Worm (Caenorhabditis elegans) whole organism, L2 larva: ENCODE data around the gene igeg-1.

Source experiments
- F13H6.1 ChIP-seq: sonication (generic microtip); optimal IDR thresholded peaks from 2 replicates; lab custom pipeline; 2016; ENCODE audit warnings: missing genetic modification characterization, missing compliant biosample characterization
- alr-1 ChIP-seq: fragments of 150-350 bp; optimal IDR thresholded peaks from 2 replicates; lab custom pipeline; 2014; ENCODE audit warnings: missing biosample characterization, missing genetic modification characterization
- aly-2 ChIP-seq: fragments of 150-350 bp; optimal IDR thresholded peaks from 2 replicates; lab custom pipeline; 2014; ENCODE audit warnings: missing biosample characterization, missing genetic modification characterization
- blmp-1 ChIP-seq: sonication (generic microtip); optimal IDR thresholded peaks from 2 replicates; lab custom pipeline; 2017; ENCODE audit warnings: missing genetic modification characterization, mild to moderate bottlenecking, missing compliant biosample characterization, antibody characterized with exemption, moderate library complexity; ENCODE audit not compliant: insufficient read depth
- ceh-16 ChIP-seq: fragments of 150-350 bp; optimal IDR thresholded peaks from 2 replicates; lab custom pipeline; 2014; ENCODE audit warnings: missing biosample characterization, missing genetic modification characterization
- ceh-82 ChIP-seq: fragments of 150-350 bp; optimal IDR thresholded peaks from 2 replicates; lab custom pipeline; 2014; ENCODE audit warnings: missing biosample characterization, missing genetic modification characterization
- crh-2 ChIP-seq: sonication (generic microtip); optimal IDR thresholded peaks from 2 replicates; lab custom pipeline; 2017; ENCODE audit warnings: missing biosample characterization, missing genetic modification characterization
- dmd-4 ChIP-seq: sonication (generic microtip); optimal IDR thresholded peaks from 2 replicates; lab custom pipeline; 2017; ENCODE audit warnings: missing biosample characterization, missing genetic modification characterization
- elt-1 ChIP-seq: fragments of 150-350 bp; optimal IDR thresholded peaks from 2 replicates; lab custom pipeline; 2014; ENCODE audit warnings: missing biosample characterization, missing genetic modification characterization
- elt-3 ChIP-seq: sonication (generic microtip); optimal IDR thresholded peaks from 2 replicates; lab custom pipeline; 2017; ENCODE audit warnings: missing biosample characterization, missing genetic modification characterization
- fos-1 ChIP-seq: fragments of 150-350 bp; optimal IDR thresholded peaks from 2 replicates; lab custom pipeline; 2014; ENCODE audit warnings: missing biosample characterization, missing genetic modification characterization
- gmeb-1 ChIP-seq: fragments of 150-350 bp; optimal IDR thresholded peaks from 2 replicates; lab custom pipeline; 2014; ENCODE audit warnings: missing biosample characterization, missing genetic modification characterization
- lin-11 ChIP-seq: fragments of 150-350 bp; sonication (generic microtip); optimal IDR thresholded peaks from 2 replicates; lab custom pipeline; 2014; ENCODE audit warnings: missing biosample characterization, missing genetic modification characterization, inconsistent platforms, mixed read lengths
- lin-13 ChIP-seq: fragments of 150-350 bp; optimal IDR thresholded peaks from 2 replicates; lab custom pipeline; 2014; ENCODE audit warnings: missing biosample characterization, missing genetic modification reagents, missing genetic modification characterization
- lsy-2 ChIP-seq, 2 experiments: fragments of 150-350 bp in 1 of 2; sonication (generic microtip) in 1 of 2; optimal IDR thresholded peaks; 2 replicates each; lab custom pipeline; 2014 to 2017; ENCODE audit warnings: missing biosample characterization in 2 of 2, missing genetic modification characterization in 2 of 2
- nhr-12 ChIP-seq: fragments of 150-350 bp; optimal IDR thresholded peaks from 2 replicates; lab custom pipeline; 2014; ENCODE audit warnings: missing biosample characterization, missing genetic modification characterization
- nhr-21 ChIP-seq: fragments of 150-350 bp; optimal IDR thresholded peaks from 2 replicates; lab custom pipeline; 2014; ENCODE audit warnings: missing biosample characterization, missing genetic modification characterization
- nhr-23 ChIP-seq: fragments of 150-350 bp; optimal IDR thresholded peaks from 2 replicates; lab custom pipeline; 2014; ENCODE audit warnings: missing biosample characterization, missing genetic modification reagents, missing genetic modification characterization
- nhr-237 ChIP-seq: fragments of 150-350 bp; optimal IDR thresholded peaks from 2 replicates; lab custom pipeline; 2014; ENCODE audit warnings: missing biosample characterization, missing genetic modification characterization
- nhr-25 ChIP-seq: fragments of 150-350 bp; sonication (generic microtip); optimal IDR thresholded peaks from 3 replicates; lab custom pipeline; 2014; ENCODE audit warnings: missing biosample characterization, missing genetic modification characterization
- nhr-6 ChIP-seq: fragments of 150-350 bp; optimal IDR thresholded peaks from 2 replicates; lab custom pipeline; 2014; ENCODE audit warnings: missing biosample characterization, missing genetic modification characterization
- sem-4 ChIP-seq: fragments of 150-350 bp; optimal IDR thresholded peaks from 2 replicates; lab custom pipeline; 2014; ENCODE audit warnings: missing biosample characterization, missing genetic modification reagents, missing genetic modification characterization
- sma-3 ChIP-seq: sonication (generic microtip); optimal IDR thresholded peaks from 2 replicates; lab custom pipeline; 2016; ENCODE audit warnings: missing genetic modification reagents, missing genetic modification characterization, missing compliant biosample characterization
- unc-39 ChIP-seq: fragments of 150-350 bp; optimal IDR thresholded peaks from 2 replicates; lab custom pipeline; 2014; ENCODE audit warnings: missing biosample characterization, missing genetic modification characterization
- unc-55 ChIP-seq: fragments of 150-350 bp; sonication (generic microtip); optimal IDR thresholded peaks from 3 replicates; lab custom pipeline; 2014; ENCODE audit warnings: missing biosample characterization, missing genetic modification reagents, missing genetic modification characterization
- ztf-1 ChIP-seq: fragments of 200-800 bp; sonication (Bioruptor generic); conservative IDR thresholded peaks from 2 replicates; pipeline ENCODE4 v1.3.6; 2022; ENCODE audit warnings: missing genetic modification characterization, missing compliant biosample characterization
- ztf-11 ChIP-seq: sonication (generic microtip); optimal IDR thresholded peaks from 2 replicates; lab custom pipeline; 2017; ENCODE audit warnings: missing biosample characterization, missing genetic modification characterization
- ztf-4 ChIP-seq: fragments of 150-350 bp; optimal IDR thresholded peaks from 2 replicates; lab custom pipeline; 2014; ENCODE audit warnings: missing biosample characterization, missing genetic modification characterization

Gene igeg-1

DNA sequence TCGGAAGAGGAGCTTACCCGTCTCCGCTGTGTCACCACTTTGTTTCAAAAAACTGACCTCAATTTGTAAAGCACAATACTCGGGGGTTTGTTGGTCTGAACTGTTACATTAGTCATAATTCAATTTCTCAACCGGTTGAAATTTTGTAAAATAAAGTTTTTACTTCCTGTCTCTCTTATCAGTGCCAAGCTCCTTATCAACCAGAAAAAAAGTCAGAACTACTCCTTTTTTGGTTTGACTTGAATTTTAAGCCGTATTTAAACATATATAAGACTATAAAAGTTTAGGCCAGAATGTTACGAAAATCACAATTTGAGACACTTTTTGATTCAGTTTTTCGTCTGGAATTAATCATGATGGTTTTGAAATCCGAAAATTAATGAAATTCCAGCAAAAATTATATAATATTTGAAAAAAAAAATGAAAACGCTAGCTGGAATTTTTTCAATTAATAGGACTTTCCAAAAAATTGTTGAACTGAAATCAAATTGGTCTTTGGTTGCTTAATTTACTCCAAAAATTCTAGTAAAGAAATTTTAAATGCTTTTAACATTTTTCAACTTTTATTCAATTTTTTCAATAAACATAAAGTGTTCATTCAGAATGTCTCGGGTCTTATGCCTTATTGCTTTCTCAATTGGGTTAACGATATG is 37.0 kb downstream of the igeg-1 start, which contains the start of gene F19C7.2:
Gene F19C7.2, plus strand, starts transcription at position 603 of the 653 bp plus-strand sequence.
- peak; percentile 27 for TF ChIP-seq fos-1 (tag; lab: Kevin White, UChicago)
- TF ChIP-seq elt-3: no peak

DNA sequence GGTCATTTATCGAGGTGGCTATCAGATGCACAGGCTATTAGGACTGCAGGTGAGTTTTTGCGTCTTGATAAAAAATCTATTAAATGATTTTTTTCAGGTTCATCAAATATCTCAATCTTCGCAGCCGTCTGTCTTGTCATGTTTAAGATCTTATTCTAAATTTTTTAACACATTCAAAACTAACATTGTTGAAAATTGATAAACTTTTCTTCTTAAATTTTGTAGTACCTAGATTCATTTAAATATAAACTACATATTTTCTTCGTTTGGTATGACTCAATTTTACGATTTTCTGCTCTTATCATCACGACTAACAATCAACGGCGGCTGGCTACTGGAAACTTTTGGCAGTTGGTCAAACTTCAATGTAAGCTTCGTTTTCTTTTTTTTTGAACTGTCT is 40.1 kb downstream of the igeg-1 start, which contains the start of gene F19C7.4:
Gene F19C7.4, plus strand, starts transcription at position 301 of the 400 bp plus-strand sequence.
- TF ChIP-seq ztf-1 (GFP tag; lab: Robert Waterston, UW) (no peak), elt-3 (no peak), lsy-2 (tag; optimal IDR thresholded peaks at IDR 0.05; lab: Kevin White, UChicago) (no peak), fos-1 (tag; lab: Kevin White, UChicago) (peak; percentile 26), blmp-1 (tag; lab: Kevin White, UChicago) (no peak)
- TF ChIP-seq, all 48 proteins: peak for 1

DNA sequence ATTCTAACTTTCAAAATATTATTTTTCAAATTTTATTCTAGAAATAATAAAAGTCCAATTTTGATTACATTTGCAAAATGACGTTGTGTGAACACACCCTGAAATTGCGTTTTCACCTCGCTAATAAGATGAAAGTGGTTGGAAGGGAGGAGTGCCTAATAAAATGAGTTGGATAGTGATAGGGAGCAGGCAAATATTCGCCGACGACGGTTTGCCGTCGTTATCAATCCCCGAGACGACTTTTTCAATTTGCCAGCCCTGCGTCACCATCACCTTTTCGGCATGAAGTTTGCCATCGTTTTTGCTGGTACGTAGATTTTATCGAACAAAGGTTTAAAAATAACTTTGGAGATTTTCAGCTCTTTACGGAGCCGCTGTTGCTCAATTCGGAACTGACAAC is 43.2 kb downstream of the igeg-1 start, which contains the start of gene nspg-10:
Gene nspg-10, plus strand, starts transcription at position 179 of the 400 bp plus-strand sequence.
- TF ChIP-seq ztf-4 (no peak), crh-2 (tag; lab: Kevin White, UChicago) (peak; percentile 37), fos-1 (tag; lab: Kevin White, UChicago) (peak; percentile 85)

DNA sequence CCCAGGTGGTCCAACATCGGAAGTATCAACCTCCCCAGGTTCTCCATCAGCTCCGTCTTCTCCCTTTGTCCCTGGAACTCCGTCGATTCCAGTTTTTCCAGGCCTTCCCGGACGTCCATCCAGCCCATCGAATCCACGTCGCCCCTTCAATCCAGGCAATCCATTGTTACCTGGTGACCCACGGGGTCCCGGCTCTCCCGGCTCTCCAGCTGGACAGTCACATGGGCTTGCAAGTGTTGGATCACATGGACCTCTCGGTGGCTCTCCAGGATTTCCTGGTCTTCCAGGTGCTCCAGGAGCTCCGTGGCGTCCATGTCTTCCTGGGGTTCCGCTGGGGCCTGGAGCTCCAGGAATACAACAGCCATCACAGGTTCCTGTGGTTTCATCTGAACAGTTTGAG is 46.2 kb downstream of the igeg-1 start:
- no peak for TF ChIP-seq ceh-16 (tag; lab: Kevin White, UChicago)

DNA sequence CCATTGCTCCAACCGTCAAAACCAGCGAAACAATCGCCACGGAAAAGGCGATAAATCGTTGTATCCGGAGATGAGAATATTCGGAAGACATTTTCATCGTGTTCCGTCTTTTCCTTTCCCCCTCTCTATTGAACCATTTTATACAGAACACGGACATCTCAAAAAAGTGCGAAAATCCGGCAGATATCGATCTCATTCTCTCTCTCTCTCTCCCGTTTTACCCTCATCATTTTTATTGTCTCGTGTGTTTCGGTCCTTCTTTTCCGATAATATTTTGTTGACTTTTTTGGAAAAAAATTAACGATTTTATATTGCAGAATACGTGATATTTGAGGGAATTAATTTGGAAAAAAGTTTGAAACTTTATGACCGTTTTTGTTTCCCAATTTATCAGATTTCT is 47.1 kb downstream of the igeg-1 start, which contains the start of gene col-110:
Gene col-110, minus strand, starts transcription at position 101 of the 400 bp plus-strand sequence.
- TF ChIP-seq nhr-25 (tag; lab: Kevin White, UChicago) (no peak), nhr-237 (tag; lab: Kevin White, UChicago) (no peak), gmeb-1 (tag; lab: Kevin White, UChicago) (no peak), nhr-12 (no peak), lin-11 (tag; lab: Kevin White, UChicago) (no peak)

DNA sequence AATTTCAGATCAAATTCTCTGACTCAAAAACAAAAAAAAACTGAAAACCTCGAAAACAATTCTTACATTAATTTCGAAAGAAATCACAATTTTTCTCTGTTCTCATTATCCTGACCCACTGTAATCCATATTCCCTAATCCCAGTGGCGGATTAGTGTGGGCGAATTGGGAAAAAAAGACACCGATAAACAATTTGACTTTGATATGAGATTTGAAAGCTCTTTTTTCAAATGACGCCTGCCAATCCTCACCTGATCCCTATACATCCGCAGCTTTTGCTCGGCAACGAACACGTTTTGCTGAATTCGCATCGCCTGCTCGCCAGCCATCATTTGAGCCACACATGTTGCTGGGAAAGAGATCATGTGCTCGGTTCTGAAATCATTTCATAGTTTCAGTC is 49.3 kb downstream of the igeg-1 start:
- TF ChIP-seq ztf-11 (tag; lab: Kevin White, UChicago): no peak
- TF ChIP-seq blmp-1 (tag; lab: Kevin White, UChicago): no peak
- no peak for TF ChIP-seq unc-55 (GFP tag; lab: Kevin White, UChicago)
- no peak for TF ChIP-seq sma-3
- TF ChIP-seq nhr-21 (tag; lab: Kevin White, UChicago): no peak
- TF ChIP-seq nhr-6: no peak
- TF ChIP-seq ztf-4: no peak
- TF ChIP-seq elt-1 (tag; lab: Kevin White, UChicago): no peak
- TF ChIP-seq nhr-237 (tag; lab: Kevin White, UChicago): no peak
- no peak for TF ChIP-seq nhr-23 (tag; lab: Kevin White, UChicago)
- TF ChIP-seq fos-1 (tag; lab: Kevin White, UChicago): no peak
- TF ChIP-seq unc-39 (tag; lab: Kevin White, UChicago): no peak
- no peak for TF ChIP-seq sem-4 (tag; lab: Kevin White, UChicago)
- TF ChIP-seq ztf-1 (GFP tag; lab: Robert Waterston, UW): no peak
- no peak for TF ChIP-seq lin-13 (GFP tag; lab: Kevin White, UChicago)
- TF ChIP-seq ceh-82 (tag; lab: Kevin White, UChicago): no peak

DNA sequence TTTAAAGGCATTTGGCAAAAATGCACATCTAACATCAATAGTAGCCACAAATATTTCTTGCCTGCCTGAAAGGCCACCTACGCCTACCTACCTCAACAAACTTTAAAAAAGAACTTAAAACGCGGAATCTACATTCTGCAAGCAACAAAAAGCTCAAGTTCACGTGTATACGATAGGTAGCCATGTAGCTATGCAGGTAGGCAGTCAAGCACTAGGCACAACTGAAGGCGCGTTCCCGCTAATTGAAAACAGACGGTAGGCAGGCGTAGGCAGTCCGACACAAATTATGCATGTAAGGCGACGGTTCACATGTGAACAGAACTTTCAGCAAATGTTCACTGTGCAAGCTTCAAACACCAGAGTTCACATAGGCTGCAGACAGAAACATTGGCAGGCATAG is 50.1 kb downstream of the igeg-1 start:
- no peak for TF ChIP-seq aly-2 (tag; lab: Kevin White, UChicago)
- TF ChIP-seq ceh-16 (tag; lab: Kevin White, UChicago): no peak
- TF ChIP-seq alr-1 (tag; lab: Kevin White, UChicago): no peak

DNA sequence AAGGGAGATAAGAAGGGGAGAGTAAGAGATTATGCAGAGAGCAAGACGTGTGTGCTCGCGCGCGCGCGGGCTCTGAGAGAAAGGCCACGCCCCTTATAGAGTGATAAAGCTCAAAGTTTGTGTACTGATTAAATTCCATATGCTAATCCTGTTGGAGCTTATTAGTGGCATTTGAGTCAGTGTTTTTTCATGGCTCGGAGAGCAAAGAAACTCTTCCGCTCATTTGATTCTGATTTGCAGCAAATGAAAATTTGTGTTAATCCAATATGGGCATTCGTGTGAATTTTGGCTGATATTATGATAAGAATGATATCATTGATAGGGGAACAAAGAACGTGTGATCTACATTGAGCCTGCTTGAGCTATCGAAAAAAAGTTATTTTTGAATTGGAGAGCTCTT is 51.1 kb downstream of the igeg-1 start:
- TF ChIP-seq F13H6.1 (tag; lab: Kevin White, UChicago): no peak
- TF ChIP-seq dmd-4 (tag; lab: Kevin White, UChicago): no peak
- peak; percentile 24 for TF ChIP-seq lin-11 (tag; lab: Kevin White, UChicago)
- no peak for TF ChIP-seq ztf-4
- TF ChIP-seq unc-39 (tag; lab: Kevin White, UChicago): no peak
